Worm (Caenorhabditis elegans): ENCODE measurements around the gene C17F4.7.
A peak's percentile ranks its signal among the peaks of the same experiment; 100 is the strongest.
"Not testable (repeated sequence)": the region's sequence is repeated elsewhere in the genome, so short reads cannot be mapped to it uniquely, and the experiment has no call there.

The C17F4.7 gene

ce11 chrII:3215762-3216161 lies 30.1 kb downstream of the C17F4.7 start, which contains the start of gene ZC239.3:
ZC239.3 (plus strand) TSS chrII:3216062.
- TF ChIP-seq unc-55 (GFP tag; optimal IDR thresholded peaks at IDR 0.05); Y55F3AM.14 (GFP tag; optimal IDR thresholded peaks at IDR 0.05); gmeb-1 (tag; optimal IDR thresholded peaks at IDR 0.05): not testable (repeated sequence)

- no peak for TF ChIP-seq nhr-6 (tag; optimal IDR thresholded peaks at IDR 0.05)
- no peak for TF ChIP-seq fos-1 (tag; optimal IDR thresholded peaks at IDR 0.05)
- no peak for TF ChIP-seq dmd-4 (tag; optimal IDR thresholded peaks at IDR 0.05)
- TF ChIP-seq ztf-11 (tag; optimal IDR thresholded peaks at IDR 0.05): no peak
- TF ChIP-seq unc-55 (GFP tag; optimal IDR thresholded peaks at IDR 0.05): no peak
- no peak for TF ChIP-seq unc-39 (tag; optimal IDR thresholded peaks at IDR 0.05)
- TF ChIP-seq egl-27 (tag; optimal IDR thresholded peaks at IDR 0.05): no peak
- TF ChIP-seq nhr-11 (tag; optimal IDR thresholded peaks at IDR 0.05): no peak
- no peak for TF ChIP-seq nhr-77 (tag; optimal IDR thresholded peaks at IDR 0.05)
- no peak for TF ChIP-seq elt-3 (tag; optimal IDR thresholded peaks at IDR 0.05)
- no peak for TF ChIP-seq F13H6.1 (tag; optimal IDR thresholded peaks at IDR 0.05)
Observed at ce11 chrII:3213898-3214297, 31.9 kb downstream of the C17F4.7 start, which contains the start of gene ZC239.4. ZC239.4 (plus strand) TSS chrII:3214198.

ce11 chrII:3210365-3210764 lies 35.5 kb downstream of the C17F4.7 start, which contains the start of gene ZC239.5:
ZC239.5 (plus strand) TSS chrII:3210665.
- TF ChIP-seq unc-55 (GFP tag; optimal IDR thresholded peaks at IDR 0.05): no peak

DNA sequence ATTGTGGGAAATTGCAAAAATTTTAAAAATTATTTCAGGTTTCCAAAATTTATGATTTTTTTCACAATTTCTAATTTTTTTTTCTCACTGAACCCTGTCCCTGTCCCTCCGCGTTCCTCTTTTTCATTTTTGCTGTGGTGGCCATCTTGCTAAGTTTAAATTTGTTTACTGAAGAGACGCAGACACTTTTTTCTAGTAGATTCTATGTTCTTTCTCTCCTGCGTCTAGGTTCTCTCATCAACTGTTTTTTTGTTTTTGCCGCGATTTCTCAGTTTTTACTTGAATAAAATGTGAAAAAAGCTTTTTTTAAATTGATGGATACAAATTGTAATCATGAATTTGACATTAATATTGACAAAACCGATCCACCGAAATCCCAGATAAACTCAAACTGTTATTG lies 36.6 kb downstream of the C17F4.7 start, which contains the start of gene ZC239.6:
TSS of gene ZC239.6 (plus strand) at position 381 of the 400 bp plus-strand sequence.
- no peak for TF ChIP-seq ZK546.5 (tag; optimal IDR thresholded peaks at IDR 0.05)
- TF ChIP-seq F13H6.1 (tag; optimal IDR thresholded peaks at IDR 0.05): no peak
- TF ChIP-seq unc-55 (GFP tag; optimal IDR thresholded peaks at IDR 0.05): peak; percentile 43
- no peak for TF ChIP-seq mbf-1 (tag; optimal IDR thresholded peaks at IDR 0.05)
- no peak for TF ChIP-seq mdl-1 (tag; optimal IDR thresholded peaks at IDR 0.05)
- TF ChIP-seq dmd-4 (tag; optimal IDR thresholded peaks at IDR 0.05): no peak
- no peak for TF ChIP-seq nhr-25 (tag; optimal IDR thresholded peaks at IDR 0.05)
- TF ChIP-seq nhr-21 (tag; optimal IDR thresholded peaks at IDR 0.05): no peak
- TF ChIP-seq nhr-77 (tag; optimal IDR thresholded peaks at IDR 0.05): no peak
- no peak for TF ChIP-seq nhr-11 (tag; optimal IDR thresholded peaks at IDR 0.05)
- TF ChIP-seq fos-1 (tag; optimal IDR thresholded peaks at IDR 0.05): peak; percentile 10
- no peak for TF ChIP-seq aly-2 (tag; optimal IDR thresholded peaks at IDR 0.05)
- no peak for TF ChIP-seq ztf-1 (GFP tag; conservative IDR thresholded peaks at IDR 0.05)
- TF ChIP-seq R02D3.7 (tag; optimal IDR thresholded peaks at IDR 0.05): no peak
- no peak for TF ChIP-seq nhr-6 (tag; optimal IDR thresholded peaks at IDR 0.05)
- no peak for TF ChIP-seq skn-1 (tag; optimal IDR thresholded peaks at IDR 0.05)
- TF ChIP-seq C34F6.9 (tag; optimal IDR thresholded peaks at IDR 0.05): peak; percentile 80
- TF ChIP-seq ztf-4 (tag; optimal IDR thresholded peaks at IDR 0.05): no peak
- peak; percentile 15 for TF ChIP-seq ama-1 (optimal IDR thresholded peaks at IDR 0.05)
- peak in 1 of 2 experiments; percentile 61 for TF ChIP-seq lsy-2 (tag; optimal IDR thresholded peaks at IDR 0.05)

DNA sequence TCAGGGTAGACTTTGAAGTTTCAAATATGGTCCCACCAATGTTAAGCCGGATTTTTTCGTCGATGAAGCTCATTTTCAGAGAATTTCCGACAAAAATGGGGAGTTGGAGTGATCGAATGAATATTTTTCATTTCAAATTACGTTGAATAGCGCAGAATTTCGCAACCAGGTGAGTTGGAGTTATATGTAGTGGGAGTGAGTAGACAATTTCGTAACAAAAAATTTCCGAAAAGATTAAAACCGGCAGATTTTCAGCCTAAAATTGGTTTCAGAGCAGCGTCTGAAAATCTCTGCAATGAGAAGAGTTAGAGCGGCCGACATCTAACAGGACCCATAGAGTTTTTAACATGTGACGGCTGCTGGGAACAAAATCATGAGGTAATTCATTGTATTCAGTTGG lies 37.1 kb downstream of the C17F4.7 start, which contains the start of gene sdz-35:
TSS of gene sdz-35 (minus strand) at position 101 of the 400 bp plus-strand sequence.
- TF ChIP-seq ama-1 (optimal IDR thresholded peaks at IDR 0.05) (no peak), snpc-4 (tag; optimal IDR thresholded peaks at IDR 0.05) (no peak), ztf-1 (GFP tag; conservative IDR thresholded peaks at IDR 0.05) (no peak), nhr-237 (tag; optimal IDR thresholded peaks at IDR 0.05) (no peak), nhr-11 (tag; optimal IDR thresholded peaks at IDR 0.05) (no peak), egl-27 (tag; optimal IDR thresholded peaks at IDR 0.05) (no peak), sma-3 (GFP tag; optimal IDR thresholded peaks at IDR 0.05) (no peak), sma-9 (GFP tag; optimal IDR thresholded peaks at IDR 0.05) (no peak), sma-9 (tag; optimal IDR thresholded peaks at IDR 0.05) (no peak), nhr-10 (tag; optimal IDR thresholded peaks at IDR 0.05) (no peak), lin-39 (tag; optimal IDR thresholded peaks at IDR 0.05) (no peak), elt-1 (tag; optimal IDR thresholded peaks at IDR 0.05) (no peak), crh-2 (tag; optimal IDR thresholded peaks at IDR 0.05) (no peak), gmeb-1 (tag; optimal IDR thresholded peaks at IDR 0.05) (no peak), R02D3.7 (tag; optimal IDR thresholded peaks at IDR 0.05) (no peak), elt-3 (tag; optimal IDR thresholded peaks at IDR 0.05) (no peak), F13H6.1 (tag; optimal IDR thresholded peaks at IDR 0.05) (no peak), lsy-2 (tag; optimal IDR thresholded peaks at IDR 0.05) (no peak), lin-13 (GFP tag; optimal IDR thresholded peaks at IDR 0.05) (no peak), nhr-129 (tag; optimal IDR thresholded peaks at IDR 0.05) (no peak), nhr-23 (tag; optimal IDR thresholded peaks at IDR 0.05) (no peak)
